Worm (Caenorhabditis elegans) whole organism, early embryonic: ENCODE measurements around the gene Y48C3A.12.

Source experiments
- ama-1 ChIP-seq: fragments of 150-350 bp; optimal IDR thresholded peaks from 2 replicates; lab custom pipeline; 2014
- ets-7 ChIP-seq: sonication (generic microtip); optimal IDR thresholded peaks from 2 replicates; lab custom pipeline; 2016; ENCODE audit warnings: missing genotype, missing genetic modification characterization, missing compliant biosample characterization
- flt-1 ChIP-seq: fragments of 200-800 bp; sonication (Bioruptor generic); IDR thresholded peaks from 2 replicates; pipeline ENCODE4 v1.3.6; 2022; ENCODE audit warnings: missing genetic modification characterization, missing compliant biosample characterization
- hmbx-1 ChIP-seq: sonication (generic microtip); optimal IDR thresholded peaks from 2 replicates; lab custom pipeline; 2016; ENCODE audit warnings: mild to moderate bottlenecking, missing genetic modification characterization, missing compliant biosample characterization
- pes-1 ChIP-seq: fragments of 200-800 bp; sonication (Bioruptor generic); IDR thresholded peaks from 2 replicates; pipeline ENCODE4 v1.3.6; 2022; ENCODE audit warnings: missing genetic modification reagents, missing genetic modification characterization, missing compliant biosample characterization
- scrt-1 ChIP-seq: fragments of 200-800 bp; sonication (Bioruptor generic); IDR thresholded peaks from 2 replicates; pipeline ENCODE4 v1.3.6; 2022; ENCODE audit warnings: missing genetic modification characterization, missing compliant biosample characterization
- tbx-37 ChIP-seq: fragments of 200-800 bp; sonication (Bioruptor generic); conservative IDR thresholded peaks from 2 replicates; pipeline ENCODE4 v1.3.6; 2022; ENCODE audit warnings: missing genetic modification reagents, missing genetic modification characterization, missing compliant biosample characterization

DNA sequence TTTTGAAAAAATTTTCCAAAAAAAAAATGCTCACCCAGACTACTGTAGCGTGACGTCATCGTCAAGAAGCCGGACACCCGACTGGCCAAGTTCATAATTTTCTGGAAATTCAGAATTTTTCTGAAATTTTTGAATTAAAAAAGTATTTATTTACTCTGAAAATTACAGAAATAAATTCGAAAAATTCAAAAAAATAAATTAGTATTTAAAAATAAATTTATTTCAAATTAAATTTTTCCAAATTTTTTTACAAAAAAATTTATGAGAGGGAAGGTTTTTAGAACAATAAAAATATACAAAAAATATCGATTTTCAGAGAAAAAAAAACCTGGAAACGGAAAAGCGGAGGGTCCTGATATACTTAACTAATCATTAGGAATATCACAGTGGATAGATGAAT is 60.5 kb downstream of the Y48C3A.12 start, which contains the start of gene Y48E1C.4:
- no peak for TF ChIP-seq ama-1
- TF ChIP-seq scrt-1 (GFP tag; lab: Robert Waterston, UW), result no peak
- TF ChIP-seq pes-1 (GFP tag; lab: Robert Waterston, UW), result no peak
- no peak for TF ChIP-seq flt-1 (GFP tag; lab: Robert Waterston, UW)
- TF ChIP-seq ets-7, result no peak
- TF ChIP-seq tbx-37 (GFP tag; lab: Robert Waterston, UW), result no peak
- no peak for TF ChIP-seq hmbx-1
